Fruit fly (Drosophila melanogaster): ENCODE data around the gene Rack1.

The Rack1 gene

dm6 chr2L:7855108-7855507 lies 28.0 kb upstream of the Rack1 start, which contains the start of gene CG14535:
Gene CG14535 (minus strand): TSS chr2L:7855475.
- TF ChIP-seq CG8478 (optimal IDR thresholded peaks at IDR 0.05) (no peak), psq (optimal IDR thresholded peaks at IDR 0.05) (no peak), Dll (optimal IDR thresholded peaks at IDR 0.05) (no peak), usp (GFP tag; optimal IDR thresholded peaks at IDR 0.05) (no peak), pan (optimal IDR thresholded peaks at IDR 0.05) (no peak), EcR (GFP tag; optimal IDR thresholded peaks at IDR 0.05) (no peak)

dm6 chr2L:7851609-7852008 lies 24.5 kb upstream of the Rack1 start:
- TF ChIP-seq usp (GFP tag; optimal IDR thresholded peaks at IDR 0.05) (no peak), Dll (optimal IDR thresholded peaks at IDR 0.05) (no peak), EcR (GFP tag; optimal IDR thresholded peaks at IDR 0.05) (no peak), pan (optimal IDR thresholded peaks at IDR 0.05) (no peak)

dm6 chr2L:7850406-7850805 lies 23.3 kb upstream of the Rack1 start:
- TF ChIP-seq psq (optimal IDR thresholded peaks at IDR 0.05), result no peak
- no peak for TF ChIP-seq CG8478 (optimal IDR thresholded peaks at IDR 0.05)
- no peak for TF ChIP-seq EcR (GFP tag; optimal IDR thresholded peaks at IDR 0.05)
- TF ChIP-seq Dll (optimal IDR thresholded peaks at IDR 0.05), result no peak
- TF ChIP-seq pan (optimal IDR thresholded peaks at IDR 0.05), result no peak
- no peak for TF ChIP-seq usp (GFP tag; optimal IDR thresholded peaks at IDR 0.05)

dm6 chr2L:7849472-7849871 lies 22.4 kb upstream of the Rack1 start:
- no peak for TF ChIP-seq pan (optimal IDR thresholded peaks at IDR 0.05)
- TF ChIP-seq CG8478 (optimal IDR thresholded peaks at IDR 0.05), result no peak
- TF ChIP-seq Dll (optimal IDR thresholded peaks at IDR 0.05), result no peak
- TF ChIP-seq psq (optimal IDR thresholded peaks at IDR 0.05), result no peak
- no peak for TF ChIP-seq EcR (GFP tag; optimal IDR thresholded peaks at IDR 0.05)
- no peak for TF ChIP-seq usp (GFP tag; optimal IDR thresholded peaks at IDR 0.05)

- no peak for TF ChIP-seq pan (optimal IDR thresholded peaks at IDR 0.05)
Measured at dm6 chr2L:7841244-7841643, 14.1 kb upstream of the Rack1 start.

- TF ChIP-seq psq (optimal IDR thresholded peaks at IDR 0.05) (no peak), EcR (GFP tag; optimal IDR thresholded peaks at IDR 0.05) (no peak), CG8478 (optimal IDR thresholded peaks at IDR 0.05) (no peak), Dll (optimal IDR thresholded peaks at IDR 0.05) (no peak), usp (GFP tag; optimal IDR thresholded peaks at IDR 0.05) (no peak), pan (optimal IDR thresholded peaks at IDR 0.05) (no peak)
Measured at dm6 chr2L:7840152-7840551, 13.0 kb upstream of the Rack1 start, which contains the start of gene CG14537. Gene CG14537 (plus strand): TSS chr2L:7840452.

- TF ChIP-seq pan (optimal IDR thresholded peaks at IDR 0.05) (no peak), psq (optimal IDR thresholded peaks at IDR 0.05) (no peak), usp (GFP tag; optimal IDR thresholded peaks at IDR 0.05) (no peak), CG8478 (optimal IDR thresholded peaks at IDR 0.05) (no peak), EcR (GFP tag; optimal IDR thresholded peaks at IDR 0.05) (no peak), Dll (optimal IDR thresholded peaks at IDR 0.05) (no peak)
Measured at dm6 chr2L:7838024-7838423, 10.9 kb upstream of the Rack1 start.

- TF ChIP-seq Dll (optimal IDR thresholded peaks at IDR 0.05) (no peak), EcR (GFP tag; optimal IDR thresholded peaks at IDR 0.05) (no peak), CG8478 (optimal IDR thresholded peaks at IDR 0.05) (no peak), usp (GFP tag; optimal IDR thresholded peaks at IDR 0.05) (no peak), psq (optimal IDR thresholded peaks at IDR 0.05) (no peak), pan (optimal IDR thresholded peaks at IDR 0.05) (no peak)
Measured at dm6 chr2L:7833650-7834049, 6.5 kb upstream of the Rack1 start.

- TF ChIP-seq Dll (optimal IDR thresholded peaks at IDR 0.05), result no peak
- no peak for TF ChIP-seq usp (GFP tag; optimal IDR thresholded peaks at IDR 0.05)
- TF ChIP-seq EcR (GFP tag; optimal IDR thresholded peaks at IDR 0.05), result no peak
Measured at dm6 chr2L:7833238-7833637, 6.1 kb upstream of the Rack1 start.

- TF ChIP-seq CG8478 (optimal IDR thresholded peaks at IDR 0.05) (no peak), EcR (GFP tag; optimal IDR thresholded peaks at IDR 0.05) (no peak), usp (GFP tag; optimal IDR thresholded peaks at IDR 0.05) (no peak), Dll (optimal IDR thresholded peaks at IDR 0.05) (no peak)
Measured at dm6 chr2L:7828901-7829300, 1.8 kb upstream of the Rack1 start.

- peak; percentile 95 for TF ChIP-seq CG8478 (optimal IDR thresholded peaks at IDR 0.05)
- no peak for TF ChIP-seq psq (optimal IDR thresholded peaks at IDR 0.05)
- no peak for TF ChIP-seq pan (optimal IDR thresholded peaks at IDR 0.05)
Measured at dm6 chr2L:7828231-7828630, 1.1 kb upstream of the Rack1 start.

dm6 chr2L:7821279-7821848 lies 5.8 kb downstream of the Rack1 start:
- TF ChIP-seq usp (GFP tag; optimal IDR thresholded peaks at IDR 0.05), result no peak
- no peak for TF ChIP-seq CG8478 (optimal IDR thresholded peaks at IDR 0.05)
- TF ChIP-seq psq (optimal IDR thresholded peaks at IDR 0.05), result no peak
- no peak for TF ChIP-seq EcR (GFP tag; optimal IDR thresholded peaks at IDR 0.05)
- TF ChIP-seq pan (optimal IDR thresholded peaks at IDR 0.05), result no peak
- TF ChIP-seq Dll (optimal IDR thresholded peaks at IDR 0.05), result no peak

dm6 chr2L:7820851-7821250 lies 6.3 kb downstream of the Rack1 start, which contains the start of gene CG7115:
Gene CG7115 (plus strand): TSS chr2L:7821151.
- TF ChIP-seq Dll (optimal IDR thresholded peaks at IDR 0.05), result no peak
- no peak for TF ChIP-seq CG8478 (optimal IDR thresholded peaks at IDR 0.05)

dm6 chr2L:7820408-7820807 lies 6.7 kb downstream of the Rack1 start:
- TF ChIP-seq usp (GFP tag; optimal IDR thresholded peaks at IDR 0.05) (no peak), Dll (optimal IDR thresholded peaks at IDR 0.05) (no peak), EcR (GFP tag; optimal IDR thresholded peaks at IDR 0.05) (no peak), CG8478 (optimal IDR thresholded peaks at IDR 0.05) (no peak), psq (optimal IDR thresholded peaks at IDR 0.05) (no peak), pan (optimal IDR thresholded peaks at IDR 0.05) (no peak)

All from whole organism.